Worm (Caenorhabditis elegans) whole organism, mixed stage, embryonic: ENCODE measurements around the gene kin-2.
A peak's percentile ranks its signal among the peaks of the same experiment; 100 is the strongest.

Experiments
- blmp-1 ChIP-seq: fragments of 150-350 bp; optimal IDR thresholded peaks from 2 replicates; lab custom pipeline; 2014; ENCODE audit warnings: missing biosample characterization, missing genetic modification characterization
- ces-1 ChIP-seq: fragments of 150-350 bp; optimal IDR thresholded peaks from 2 replicates; lab custom pipeline; 2014; ENCODE audit warnings: missing biosample characterization, missing genetic modification reagents, missing genetic modification characterization
- flh-1 ChIP-seq: fragments of 200-800 bp; sonication (Bioruptor generic); optimal IDR thresholded peaks from 2 replicates; lab custom pipeline; 2018; ENCODE audit warnings: mild to moderate bottlenecking, missing genetic modification characterization, moderate library complexity, missing compliant biosample characterization
- lin-13 ChIP-seq: fragments of 150-350 bp; optimal IDR thresholded peaks from 2 replicates; lab custom pipeline; 2014; ENCODE audit warnings: missing biosample characterization, missing genetic modification characterization
- lsy-2 ChIP-seq: fragments of 150-350 bp; optimal IDR thresholded peaks from 2 replicates; lab custom pipeline; 2014; ENCODE audit warnings: missing biosample characterization, missing genetic modification characterization
- mab-5 ChIP-seq: fragments of 150-350 bp; optimal IDR thresholded peaks from 2 replicates; lab custom pipeline; 2014; ENCODE audit warnings: missing biosample characterization, missing genetic modification characterization
- nhr-12 ChIP-seq: fragments of 150-350 bp; optimal IDR thresholded peaks from 2 replicates; lab custom pipeline; 2014; ENCODE audit warnings: missing biosample characterization, missing genetic modification characterization
- nhr-237 ChIP-seq: fragments of 150-350 bp; optimal IDR thresholded peaks from 2 replicates; lab custom pipeline; 2014; ENCODE audit warnings: missing biosample characterization, missing genetic modification characterization
- nhr-28 ChIP-seq: fragments of 150-350 bp; optimal IDR thresholded peaks from 2 replicates; lab custom pipeline; 2014; ENCODE audit warnings: missing biosample characterization, missing genetic modification characterization
- pha-4 ChIP-seq: fragments of 150-350 bp; optimal IDR thresholded peaks from 2 replicates; lab custom pipeline; 2018; ENCODE audit warnings: missing biosample characterization, missing genetic modification reagents, missing genetic modification characterization
- snpc-4 ChIP-seq: fragments of 150-350 bp; optimal IDR thresholded peaks from 2 replicates; lab custom pipeline; 2014; ENCODE audit warnings: missing biosample characterization, missing genetic modification characterization
- zip-8 ChIP-seq: fragments of 150-350 bp; optimal IDR thresholded peaks from 2 replicates; lab custom pipeline; 2014; ENCODE audit warnings: missing biosample characterization, missing genetic modification characterization
- ztf-11 ChIP-seq: fragments of 150-350 bp; optimal IDR thresholded peaks from 2 replicates; lab custom pipeline; 2014; ENCODE audit warnings: missing biosample characterization, missing genetic modification characterization

- no peak for TF ChIP-seq flh-1 (GFP tag; lab: Kevin White, UChicago)
- peak; percentile 71 for TF ChIP-seq lsy-2 (tag; lab: Kevin White, UChicago)
- no peak for TF ChIP-seq zip-8 (tag; lab: Kevin White, UChicago)
- TF ChIP-seq ztf-11 (tag; lab: Kevin White, UChicago): no peak
- no peak for TF ChIP-seq nhr-12
- peak; percentile 56 for TF ChIP-seq lin-13 (tag; lab: Kevin White, UChicago)
- TF ChIP-seq snpc-4: no peak
- no peak for TF ChIP-seq mab-5 (tag; lab: Kevin White, UChicago)
- no peak for TF ChIP-seq blmp-1 (tag; lab: Kevin White, UChicago)
- peak; percentile 80 for TF ChIP-seq pha-4 (tag; lab: Kevin White, UChicago)
- no peak for TF ChIP-seq nhr-28 (tag; lab: Kevin White, UChicago)
- peak; percentile 43 for TF ChIP-seq nhr-237 (tag; lab: Kevin White, UChicago)
- TF ChIP-seq ces-1 (GFP tag; lab: Kevin White, UChicago): peak; percentile 48
Measured at ce11 chrX:5953174-5953573, 24.5 kb downstream of the kin-2 start, which contains the start of the genes R07E4.5 and R07E4.3.
